Fruit fly (Drosophila melanogaster): ENCODE data around the gene mth.

mth gene

DNA sequence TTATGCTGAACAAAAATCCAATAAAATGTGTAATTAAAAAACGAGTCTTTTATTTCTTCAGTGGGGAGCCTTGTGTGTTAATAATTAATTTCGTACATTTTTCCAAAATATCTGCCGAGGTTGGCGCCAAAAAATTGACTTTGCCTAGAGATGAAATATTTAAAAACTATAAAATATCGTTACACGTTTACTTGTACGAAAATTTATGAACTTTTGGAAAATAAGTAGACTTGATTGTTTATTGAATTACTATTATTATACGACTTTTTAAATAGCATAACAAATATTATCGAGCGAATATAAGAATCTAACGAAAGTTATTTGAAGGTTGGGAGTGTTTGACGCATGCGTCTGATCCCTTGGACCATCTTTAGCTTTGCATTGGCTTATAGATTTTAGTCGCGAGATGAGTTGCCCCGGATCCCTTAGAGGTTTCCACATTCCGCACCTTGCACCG lies 9.3 kb upstream of the mth start, which contains the start of gene CG1231 (continued):
- TF ChIP-seq Asciz (GFP tag; optimal IDR thresholded peaks at IDR 0.05): no peak
- TF ChIP-seq CG17359 (tag; optimal IDR thresholded peaks at IDR 0.05): no peak
- peak; percentile 23 for TF ChIP-seq Dp (GFP tag; optimal IDR thresholded peaks at IDR 0.05)
- peak; percentile 1 for TF ChIP-seq Sry-δ (GFP tag; optimal IDR thresholded peaks at IDR 0.05)
- TF ChIP-seq CG15479 (GFP tag; optimal IDR thresholded peaks at IDR 0.05): no peak
- no peak for TF ChIP-seq bsh (GFP tag; optimal IDR thresholded peaks at IDR 0.05)
- no peak for TF ChIP-seq CG10366 (GFP tag; IDR thresholded peaks at IDR 0.05)
- peak; percentile 39 for TF ChIP-seq BEAF-32 (GFP tag; optimal IDR thresholded peaks at IDR 0.05)
- TF ChIP-seq CG13287 (GFP tag; IDR thresholded peaks at IDR 0.05; ENCODE audit: partially characterized antibody): peak; percentile 66
- no peak for TF ChIP-seq CTCF (GFP tag; optimal IDR thresholded peaks at IDR 0.05)
- TF ChIP-seq gsb (GFP tag; IDR thresholded peaks at IDR 0.05): no peak
- peak; percentile 57 for TF ChIP-seq E2f2 (GFP tag; IDR thresholded peaks at IDR 0.05)
- TF ChIP-seq CG2712 (tag; optimal IDR thresholded peaks at IDR 0.05): no peak
- TF ChIP-seq Dll (GFP tag; IDR thresholded peaks at IDR 0.05; ENCODE audit: partially characterized antibody): peak; percentile 58; the same call in 2 of the 4 replicates
- TF ChIP-seq amos (GFP tag; IDR thresholded peaks at IDR 0.05; ENCODE audit: partially characterized antibody): peak; percentile 16; the same call in 1 of the 2 replicates
- no peak for TF ChIP-seq Fer1 (GFP tag; optimal IDR thresholded peaks at IDR 0.05)
- TF ChIP-seq Doc3 (GFP tag; IDR thresholded peaks at IDR 0.05; ENCODE audit: partially characterized antibody): peak; percentile 52; the same call in 1 of the 3 replicates
- TF ChIP-seq MBD-R2 (GFP tag; IDR thresholded peaks at IDR 0.05): no peak
- TF ChIP-seq CG43689 (GFP tag; IDR thresholded peaks at IDR 0.05): no peak
- no peak for TF ChIP-seq CG3847 (GFP tag; IDR thresholded peaks at IDR 0.05)
- no peak for TF ChIP-seq Gsc (GFP tag; IDR thresholded peaks at IDR 0.05)

DNA sequence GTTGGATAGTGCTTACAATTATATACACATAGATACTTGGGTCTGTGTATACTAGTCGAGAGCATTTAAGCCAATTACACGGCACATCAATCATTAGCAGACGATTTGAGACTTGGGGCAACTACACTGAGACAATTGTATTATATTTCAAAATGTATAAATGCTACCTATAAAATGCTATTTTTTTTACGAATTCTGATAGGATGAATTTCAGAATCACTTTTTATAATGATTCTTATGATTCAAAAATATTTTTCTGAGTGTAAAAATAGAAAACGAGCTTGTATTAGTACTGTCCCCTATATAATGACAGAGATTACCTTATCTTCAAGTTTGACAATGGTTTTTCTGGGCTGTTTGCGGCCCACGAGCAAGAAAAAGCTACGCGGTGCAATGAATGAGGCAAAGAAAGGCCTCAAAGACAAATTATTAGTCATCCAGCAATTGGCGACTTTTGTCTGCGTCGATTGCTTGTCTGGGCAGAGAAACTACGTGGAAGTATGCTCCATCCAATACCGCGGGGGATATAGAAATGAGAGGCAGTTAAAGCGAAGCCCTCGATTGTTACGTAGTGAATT lies 4.0 kb upstream of the mth start:
- no peak for TF ChIP-seq HmgD (GFP tag; optimal IDR thresholded peaks at IDR 0.05)
- TF ChIP-seq aop (GFP tag; IDR thresholded peaks at IDR 0.05): no peak
- TF ChIP-seq CG8478 (optimal IDR thresholded peaks at IDR 0.05): no peak
- TF ChIP-seq al (GFP tag; IDR thresholded peaks at IDR 0.05): peak; percentile 68
- no peak for TF ChIP-seq z (GFP tag; IDR thresholded peaks at IDR 0.05)
- peak; percentile 56; the same call in 1 of the 2 replicates for TF ChIP-seq toy (GFP tag; IDR thresholded peaks at IDR 0.05)
- TF ChIP-seq bowl (GFP tag; IDR thresholded peaks at IDR 0.05): no peak
- no peak for TF ChIP-seq CG1603 (tag; optimal IDR thresholded peaks at IDR 0.05)
- TF ChIP-seq caup (GFP tag; optimal IDR thresholded peaks at IDR 0.05; ENCODE audit: severe bottlenecking): peak; percentile 66
- TF ChIP-seq B-H1 (GFP tag; IDR thresholded peaks at IDR 0.05): peak; percentile 72
- TF ChIP-seq CG1792 (GFP tag; optimal IDR thresholded peaks at IDR 0.05): peak; percentile 47
- TF ChIP-seq CG10209 (GFP tag; optimal IDR thresholded peaks at IDR 0.05): peak; percentile 28
- peak; percentile 73 for TF ChIP-seq CG1233 (GFP tag; optimal IDR thresholded peaks at IDR 0.05)
- TF ChIP-seq chn (GFP tag; optimal IDR thresholded peaks at IDR 0.05): peak; percentile 0
- peak; percentile 84 for TF ChIP-seq Ets65A (GFP tag)
- peak; percentile 15 for TF ChIP-seq cato (GFP tag; optimal IDR thresholded peaks at IDR 0.05; ENCODE audit: borderline replicate concordance)
- no peak; the same call in 1 of the 2 replicates for TF ChIP-seq danr (GFP tag; IDR thresholded peaks at IDR 0.05)
- TF ChIP-seq Dek (tag; optimal IDR thresholded peaks at IDR 0.05): peak; percentile 64
- TF ChIP-seq pb (GFP tag; optimal IDR thresholded peaks at IDR 0.05): peak; percentile 41
- no peak for TF ChIP-seq da (GFP tag; optimal IDR thresholded peaks at IDR 0.05)
- TF ChIP-seq Sox102F (GFP tag; optimal IDR thresholded peaks at IDR 0.05): peak; percentile 80
- no peak for TF ChIP-seq YL-1 (GFP tag; optimal IDR thresholded peaks at IDR 0.05)
- peak; percentile 59 for TF ChIP-seq CG1647 (GFP tag; optimal IDR thresholded peaks at IDR 0.05)
- no peak for TF ChIP-seq CG4854 (GFP tag; optimal IDR thresholded peaks at IDR 0.05)
- TF ChIP-seq CG6765 (GFP tag; optimal IDR thresholded peaks at IDR 0.05): no peak
- peak; percentile 69; the same call in 1 of the 3 replicates for TF ChIP-seq so (GFP tag; IDR thresholded peaks at IDR 0.05)
- no peak for TF ChIP-seq en (GFP tag; optimal IDR thresholded peaks at IDR 0.05)
- TF ChIP-seq pros (GFP tag; optimal IDR thresholded peaks at IDR 0.05): no peak
- TF ChIP-seq ab (GFP tag; optimal IDR thresholded peaks at IDR 0.05): no peak
- TF ChIP-seq Adf1 (GFP tag; IDR thresholded peaks at IDR 0.05): no peak
